Fruit fly (Drosophila melanogaster): Measurements from ENCODE around the gene CG18273.

Gene CG18273

DNA sequence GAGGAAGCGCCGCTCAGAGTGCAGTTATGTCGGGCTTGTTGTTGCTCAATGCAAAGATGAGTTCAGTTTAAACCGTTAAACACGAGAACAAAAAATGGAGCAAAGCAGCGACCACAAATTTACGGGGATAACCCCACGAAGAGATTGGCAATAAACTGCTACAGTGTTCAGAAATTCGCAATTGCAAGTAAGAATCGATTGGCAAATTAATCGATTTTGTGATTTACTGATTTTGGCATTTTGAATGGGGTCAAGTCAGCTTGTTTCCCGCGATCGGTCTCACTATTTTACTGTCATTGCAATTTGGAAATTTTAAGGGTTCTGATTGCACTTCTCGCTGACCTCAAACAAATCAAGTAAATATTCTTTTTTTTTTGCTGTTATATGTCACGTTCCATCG, 5.7 kb downstream of the CG18273 start, which contains the start of gene CG3176:
Gene CG3176 (plus strand): TSS at position 221 of the 400 bp plus-strand sequence.
- TF ChIP-seq Bgb (GFP tag; IDR thresholded peaks at IDR 0.05; ENCODE audit: partially characterized antibody), result 0 out of 2 replicates have a peak, but pooled peaks have one; percentile 18
- TF ChIP-seq amos (GFP tag; IDR thresholded peaks at IDR 0.05; ENCODE audit: partially characterized antibody), result 0 out of 2 replicates have a peak, but pooled peaks have one; percentile 11
- peak; percentile 44; the same call in 1 of the 2 replicates for TF ChIP-seq MBD-R2 (GFP tag; IDR thresholded peaks at IDR 0.05)
- peak; percentile 61 for TF ChIP-seq Dref (GFP tag; IDR thresholded peaks at IDR 0.05)

DNA sequence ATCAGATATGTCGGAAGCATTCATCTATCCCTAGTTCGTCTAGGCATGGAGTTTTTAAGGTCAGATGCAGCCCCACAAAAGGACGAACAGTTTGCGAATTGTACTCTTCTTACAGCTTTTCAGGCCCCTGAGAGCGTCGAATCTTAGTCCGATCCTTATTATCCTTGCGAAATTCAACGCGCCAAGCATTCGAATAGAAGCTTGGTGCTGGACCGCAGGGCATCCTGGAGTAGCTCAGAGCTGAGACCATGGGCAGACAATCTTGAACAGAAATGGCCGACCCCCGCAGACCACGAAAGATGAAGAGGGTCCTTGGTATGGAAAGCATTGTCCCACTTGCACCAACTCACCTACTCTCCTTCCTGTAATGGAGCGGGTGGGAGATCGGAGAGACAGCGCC, 8.6 kb downstream of the CG18273 start, which contains the start of gene CG32817:
Gene CG32817 (plus strand): TSS at position 301 of the 400 bp plus-strand sequence.
- no peak for TF ChIP-seq CG18619 (GFP tag; optimal IDR thresholded peaks at IDR 0.05)
- no peak for TF ChIP-seq zfh1 (GFP tag; IDR thresholded peaks at IDR 0.05)
- no peak for TF ChIP-seq Doc2 (GFP tag; IDR thresholded peaks at IDR 0.05)
- TF ChIP-seq gem (tag; optimal IDR thresholded peaks at IDR 0.05), result no peak
- no peak for TF ChIP-seq CG10321 (GFP tag; IDR thresholded peaks at IDR 0.05)
- TF ChIP-seq nerfin-2 (GFP tag; IDR thresholded peaks at IDR 0.05; ENCODE audit: partially characterized antibody), result no peak

DNA sequence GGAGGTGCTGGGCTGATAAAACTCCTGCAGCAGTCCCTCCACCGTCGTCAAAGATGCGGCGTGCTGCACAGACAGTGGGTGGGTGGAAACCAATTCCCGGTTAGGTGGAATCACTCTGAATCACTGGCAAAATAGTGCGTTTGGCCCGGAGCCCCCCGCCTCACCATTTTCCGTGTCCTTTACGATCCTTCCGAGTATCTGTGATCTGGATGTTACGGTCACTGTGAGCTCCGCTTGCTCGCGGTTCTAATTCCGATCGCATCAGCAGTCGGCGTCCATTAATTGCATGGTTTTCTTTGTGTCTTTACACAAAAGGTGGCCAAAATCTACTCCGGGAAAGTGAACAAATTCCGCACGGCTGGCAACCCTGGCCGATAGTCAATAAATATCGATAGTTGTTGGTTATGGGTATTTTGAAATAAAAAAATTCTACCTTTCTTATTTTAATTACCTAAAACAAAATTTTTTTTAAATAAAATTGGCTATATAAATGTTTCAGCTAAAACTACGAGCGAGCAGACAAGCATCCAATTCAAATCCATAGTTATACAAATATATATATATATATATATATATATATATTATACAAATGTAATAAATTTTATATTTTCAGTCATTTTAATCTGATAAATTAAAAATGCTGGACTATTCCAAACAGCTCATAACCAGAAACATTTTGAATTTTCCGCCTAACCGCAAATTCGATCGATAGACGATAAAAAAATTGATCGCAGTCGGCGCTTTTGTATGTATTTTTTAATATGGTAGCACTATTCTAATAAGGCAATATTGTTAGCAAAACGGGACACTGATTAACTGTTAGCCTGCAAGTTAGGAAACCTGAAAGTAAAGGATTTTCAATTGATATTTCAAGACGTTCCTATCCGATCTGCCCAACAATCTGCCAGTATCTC, 10.9 kb downstream of the CG18273 start, which contains the start of the genes ebo and CG13373:
Gene ebo (minus strand): TSS at position 350 of the 914 bp plus-strand sequence.
Gene CG13373 (plus strand): TSS at position 755 of the 914 bp plus-strand sequence.
- TF ChIP-seq luna (GFP tag; optimal IDR thresholded peaks at IDR 0.05) (no peak), CG15073 (GFP tag; optimal IDR thresholded peaks at IDR 0.05) (no peak), CG11456 (GFP tag; IDR thresholded peaks at IDR 0.05) (no peak), B-H2 (GFP tag; optimal IDR thresholded peaks at IDR 0.05) (no peak), CG31224 (GFP tag; IDR thresholded peaks at IDR 0.05) (no peak), Dref (GFP tag; IDR thresholded peaks at IDR 0.05) (peak; percentile 73), p53 (GFP tag; optimal IDR thresholded peaks at IDR 0.05) (no peak), Bdp1 (GFP tag; optimal IDR thresholded peaks at IDR 0.05) (no peak), CG3847 (GFP tag; IDR thresholded peaks at IDR 0.05) (peak; percentile 51), schlank (tag; optimal IDR thresholded peaks at IDR 0.05) (no peak), ato (GFP tag; IDR thresholded peaks at IDR 0.05; ENCODE audit: partially characterized antibody) (peak; percentile 16; the same call in 1 of the 2 replicates), CG7786 (GFP tag; optimal IDR thresholded peaks at IDR 0.05) (no peak), CG32532 (GFP tag; IDR thresholded peaks at IDR 0.05) (no peak; the same call in 1 of the 2 replicates), CG13123 (GFP tag; optimal IDR thresholded peaks at IDR 0.05) (no peak), CG12659 (GFP tag; optimal IDR thresholded peaks at IDR 0.05) (peak; percentile 3), CG17361 (GFP tag; IDR thresholded peaks at IDR 0.05) (no peak; the same call in 2 of the 3 replicates), exex (tag; optimal IDR thresholded peaks at IDR 0.05) (no peak), CG12299 (tag; optimal IDR thresholded peaks at IDR 0.05) (no peak), Fer2 (tag; optimal IDR thresholded peaks at IDR 0.05) (no peak), CG17912 (GFP tag; optimal IDR thresholded peaks at IDR 0.05) (no peak), D19B (GFP tag; optimal IDR thresholded peaks at IDR 0.05) (no peak), CG2199 (GFP tag; IDR thresholded peaks at IDR 0.05) (no peak), sqz (GFP tag; optimal IDR thresholded peaks at IDR 0.05) (no peak), CG11723 (GFP tag; optimal IDR thresholded peaks at IDR 0.05) (no peak), Lhr (GFP tag; optimal IDR thresholded peaks at IDR 0.05) (no peak), Dbx (GFP tag; IDR thresholded peaks at IDR 0.05) (no peak), slou (GFP tag; optimal IDR thresholded peaks at IDR 0.05) (no peak), Dip2 (GFP tag; IDR thresholded peaks at IDR 0.05) (no peak), CTCF (GFP tag; optimal IDR thresholded peaks at IDR 0.05) (no peak), CG12219 (GFP tag; optimal IDR thresholded peaks at IDR 0.05) (no peak), CG14441 (GFP tag; IDR thresholded peaks at IDR 0.05) (peak; percentile 26; the same call in 1 of the 2 replicates), CG9817 (tag; optimal IDR thresholded peaks at IDR 0.05) (peak; percentile 12), pho (GFP tag; optimal IDR thresholded peaks at IDR 0.05) (no peak), gfzf (GFP tag; optimal IDR thresholded peaks at IDR 0.05) (peak; percentile 49), bowl (GFP tag; IDR thresholded peaks at IDR 0.05) (no peak), CG18599 (GFP tag; optimal IDR thresholded peaks at IDR 0.05) (no peak), Drgx (GFP tag; IDR thresholded peaks at IDR 0.05) (0 out of 2 replicates have a peak, but pooled peaks have one; percentile 37)

Data from whole organism, embryonic.